Worm (Caenorhabditis elegans) whole organism, L1 larva: Measurements from ENCODE around the gene vha-19.

Source experiments
- C04F5.9 ChIP-seq: sonication (generic microtip); optimal IDR thresholded peaks from 2 replicates; lab custom pipeline; 2016; ENCODE audit warnings: missing genetic modification characterization, missing compliant biosample characterization
- C16A3.4 ChIP-seq: fragments of 150-350 bp; optimal IDR thresholded peaks from 2 replicates; lab custom pipeline; 2014; ENCODE audit warnings: missing biosample characterization, missing genetic modification characterization
- C34B4.2 ChIP-seq: sonication (generic microtip); optimal IDR thresholded peaks from 2 replicates; lab custom pipeline; 2017; ENCODE audit warnings: mild to moderate bottlenecking, missing genetic modification characterization, missing compliant biosample characterization
- F16B12.6 ChIP-seq: fragments of 150-350 bp; optimal IDR thresholded peaks from 2 replicates; lab custom pipeline; 2014; ENCODE audit warnings: missing biosample characterization, missing genetic modification characterization
- alr-1 ChIP-seq: fragments of 200-800 bp; sonication (Bioruptor generic); optimal IDR thresholded peaks from 2 replicates; lab custom pipeline; 2018; ENCODE audit warnings: borderline replicate concordance, mild to moderate bottlenecking, missing genetic modification characterization, missing compliant biosample characterization
- blmp-1 ChIP-seq: fragments of 150-350 bp; optimal IDR thresholded peaks from 2 replicates; lab custom pipeline; 2014; ENCODE audit warnings: missing biosample characterization, missing genetic modification characterization
- ceh-63 ChIP-seq: fragments of 200-800 bp; sonication (Bioruptor generic); optimal IDR thresholded peaks from 2 replicates; lab custom pipeline; 2018; ENCODE audit warnings: mild to moderate bottlenecking, missing genetic modification characterization, missing compliant biosample characterization
- ceh-8 ChIP-seq: fragments of 200-800 bp; sonication (Bioruptor generic); optimal IDR thresholded peaks from 2 replicates; lab custom pipeline; 2018; ENCODE audit warnings: mild to moderate bottlenecking, missing genetic modification characterization, moderate library complexity, missing compliant biosample characterization
- ceh-88 ChIP-seq: fragments of 200-800 bp; sonication (Bioruptor generic); IDR thresholded peaks from 2 replicates; pipeline ENCODE4 v1.3.6; 2022; ENCODE audit warnings: missing genetic modification characterization, missing compliant biosample characterization
- ceh-90 ChIP-seq: sonication (generic microtip); optimal IDR thresholded peaks from 2 replicates; lab custom pipeline; 2016; ENCODE audit warnings: missing genetic modification characterization, missing compliant biosample characterization
- egl-13 ChIP-seq: sonication (generic microtip); optimal IDR thresholded peaks from 2 replicates; lab custom pipeline; 2016; ENCODE audit warnings: missing genotype, missing genetic modification reagents, missing genetic modification characterization, missing compliant biosample characterization
- egl-27 ChIP-seq, 2 experiments: fragments of 150-350 bp in 1 of 2; sonication (generic microtip); optimal IDR thresholded peaks; 3 replicates each; lab custom pipeline; 2017 to 2018; ENCODE audit warnings: missing biosample characterization in 2 of 2, missing genetic modification characterization in 2 of 2, missing genetic modification reagents in 2 of 2
- elt-3 ChIP-seq, 6 experiments: fragments of 150-350 bp in 1 of 6; sonication (generic microtip); optimal IDR thresholded peaks; 2 replicates each; lab custom pipeline; 2017 to 2018; ENCODE audit warnings: missing biosample characterization in 6 of 6, missing genetic modification characterization in 6 of 6, inconsistent platforms in 1 of 6
- ets-5 ChIP-seq: fragments of 200-800 bp; sonication (Bioruptor generic); IDR thresholded peaks from 2 replicates; pipeline ENCODE4 v1.3.6; 2022; ENCODE audit warnings: missing genetic modification characterization, missing compliant biosample characterization
- fkh-4 ChIP-seq: sonication (generic microtip); optimal IDR thresholded peaks from 2 replicates; lab custom pipeline; 2016; ENCODE audit warnings: missing compliant biosample characterization, missing genetic modification characterization, borderline replicate concordance
- hlh-17 ChIP-seq: fragments of 200-800 bp; sonication (Bioruptor generic); optimal IDR thresholded peaks from 2 replicates; lab custom pipeline; 2018; ENCODE audit warnings: missing genetic modification characterization, mild to moderate bottlenecking, missing compliant biosample characterization, moderate library complexity, borderline replicate concordance
- hpl-2 ChIP-seq: fragments of 150-350 bp; optimal IDR thresholded peaks from 2 replicates; lab custom pipeline; 2014; ENCODE audit warnings: missing biosample characterization, missing genetic modification reagents, missing genetic modification characterization
- irx-1 ChIP-seq: sonication (generic microtip); optimal IDR thresholded peaks from 2 replicates; lab custom pipeline; 2016; ENCODE audit warnings: missing genetic modification characterization, missing compliant biosample characterization
- jun-1 ChIP-seq: fragments of 150-350 bp; optimal IDR thresholded peaks from 2 replicates; lab custom pipeline; 2014; ENCODE audit warnings: missing biosample characterization, missing genetic modification reagents, missing genetic modification characterization
- lin-15B ChIP-seq: fragments of 150-350 bp; sonication (generic microtip); optimal IDR thresholded peaks from 3 replicates; lab custom pipeline; 2014; ENCODE audit warnings: missing biosample characterization, missing genetic modification characterization
- lin-35 ChIP-seq, 2 experiments: fragments of 150-350 bp; optimal IDR thresholded peaks; 2 replicates each; lab custom pipeline; 2014; ENCODE audit warnings: missing biosample characterization in 2 of 2, missing genetic modification characterization in 2 of 2, missing genetic modification reagents in 2 of 2
- lin-39 ChIP-seq: fragments of 150-350 bp; optimal IDR thresholded peaks from 2 replicates; lab custom pipeline; 2014; ENCODE audit warnings: missing biosample characterization, missing genetic modification reagents, missing genetic modification characterization
- lir-3 ChIP-seq: sonication (generic microtip); optimal IDR thresholded peaks from 2 replicates; lab custom pipeline; 2016; ENCODE audit warnings: mild to moderate bottlenecking, missing genetic modification characterization, moderate library complexity, missing compliant biosample characterization; ENCODE audit not compliant: poor library complexity
- lsy-2 ChIP-seq, 2 experiments: fragments of 150-350 bp; optimal IDR thresholded peaks; 2 replicates each; lab custom pipeline; 2014; ENCODE audit warnings: missing biosample characterization in 2 of 2, missing genetic modification characterization in 2 of 2
- mep-1 ChIP-seq: fragments of 150-350 bp; optimal IDR thresholded peaks from 2 replicates; lab custom pipeline; 2014; ENCODE audit warnings: missing biosample characterization, missing genetic modification characterization
- nhr-12 ChIP-seq: sonication (generic microtip); optimal IDR thresholded peaks from 2 replicates; lab custom pipeline; 2017; ENCODE audit warnings: missing biosample characterization, missing genetic modification characterization
- nhr-237 ChIP-seq: fragments of 150-350 bp; optimal IDR thresholded peaks from 2 replicates; lab custom pipeline; 2014; ENCODE audit warnings: missing biosample characterization, missing genetic modification characterization
- nhr-28 ChIP-seq: fragments of 150-350 bp; optimal IDR thresholded peaks from 2 replicates; lab custom pipeline; 2014; ENCODE audit warnings: missing biosample characterization, missing genetic modification characterization
- nhr-47 ChIP-seq: sonication (generic microtip); optimal IDR thresholded peaks from 2 replicates; lab custom pipeline; 2016; ENCODE audit warnings: mild to moderate bottlenecking, missing genetic modification characterization, moderate library complexity, missing compliant biosample characterization
- nhr-76 ChIP-seq: sonication (generic microtip); optimal IDR thresholded peaks from 2 replicates; lab custom pipeline; 2017; ENCODE audit warnings: missing biosample characterization, missing genetic modification characterization
- nhr-77 ChIP-seq: fragments of 150-350 bp; optimal IDR thresholded peaks from 2 replicates; lab custom pipeline; 2014; ENCODE audit warnings: missing biosample characterization, missing genetic modification characterization
- nhr-85 ChIP-seq: sonication (generic microtip); peaks from one replicate; lab custom pipeline; 2016; ENCODE audit warnings: missing genetic modification characterization, inconsistent platforms, missing compliant biosample characterization
- nhr-90 ChIP-seq: sonication (generic microtip); optimal IDR thresholded peaks from 2 replicates; lab custom pipeline; 2016; ENCODE audit warnings: mild to moderate bottlenecking, missing genetic modification characterization, missing compliant biosample characterization; ENCODE audit not compliant: poor library complexity
- pag-3 ChIP-seq: sonication (generic microtip); optimal IDR thresholded peaks from 2 replicates; lab custom pipeline; 2017; ENCODE audit warnings: missing genetic modification characterization, mild to moderate bottlenecking, missing compliant biosample characterization, antibody characterized with exemption, borderline replicate concordance; ENCODE audit not compliant: insufficient read depth
- pax-3 ChIP-seq: fragments of 200-800 bp; sonication (Bioruptor generic); optimal IDR thresholded peaks from 2 replicates; lab custom pipeline; 2018; ENCODE audit warnings: mild to moderate bottlenecking, missing genetic modification characterization, moderate library complexity, missing compliant biosample characterization
- snu-23 ChIP-seq: sonication (generic microtip); optimal IDR thresholded peaks from 2 replicates; lab custom pipeline; 2016; ENCODE audit warnings: missing genetic modification characterization, missing compliant biosample characterization
- swsn-7 ChIP-seq: sonication (generic microtip); optimal IDR thresholded peaks from 2 replicates; lab custom pipeline; 2016; ENCODE audit warnings: missing genetic modification characterization, missing compliant biosample characterization
- unc-130 ChIP-seq: fragments of 150-350 bp; optimal IDR thresholded peaks from 2 replicates; lab custom pipeline; 2017; ENCODE audit warnings: missing biosample characterization, missing genetic modification characterization, inconsistent platforms
- unc-86 ChIP-seq: sonication (generic microtip); optimal IDR thresholded peaks from 2 replicates; lab custom pipeline; 2016; ENCODE audit warnings: missing genetic modification characterization, missing compliant biosample characterization
- unc-98 ChIP-seq: fragments of 200-800 bp; sonication (Bioruptor generic); IDR thresholded peaks from 2 replicates; pipeline ENCODE4 v1.3.6; 2022; ENCODE audit warnings: missing genetic modification characterization, missing compliant biosample characterization
- xbp-1 ChIP-seq: sonication (generic microtip); optimal IDR thresholded peaks from 2 replicates; lab custom pipeline; 2016; ENCODE audit warnings: missing genetic modification characterization, missing compliant biosample characterization
- zag-1 ChIP-seq: fragments of 150-350 bp; optimal IDR thresholded peaks from 2 replicates; lab custom pipeline; 2014; ENCODE audit warnings: missing biosample characterization, missing genetic modification characterization

Gene vha-19

ce11 chrIV:3338676-3339075 lies 30.3 kb upstream of the vha-19 start, which contains the start of gene hrpa-1 (continued):
- no peak for TF ChIP-seq hpl-2 (GFP tag; lab: Kevin White, UChicago)
- peak; percentile 59 for TF ChIP-seq F16B12.6
- TF ChIP-seq irx-1 (tag; lab: Kevin White, UChicago), result peak; percentile 72
- TF ChIP-seq lin-15B (tag; lab: Kevin White, UChicago), result peak; percentile 82
- peak; percentile 96 to 97 for TF ChIP-seq lin-35 (GFP tag; optimal IDR thresholded peaks at IDR 0.05; lab: Kevin White, UChicago)
- TF ChIP-seq mep-1 (tag; lab: Kevin White, UChicago), result peak; percentile 94
- peak; percentile 34 for TF ChIP-seq ceh-90 (tag; lab: Kevin White, UChicago)
- TF ChIP-seq egl-13, result peak; percentile 77
- peak; percentile 29 for TF ChIP-seq unc-130 (tag; lab: Kevin White, UChicago)
- TF ChIP-seq egl-27 (tag; optimal IDR thresholded peaks at IDR 0.05; lab: Kevin White, UChicago), result no peak
- peak; percentile 88 for TF ChIP-seq C16A3.4 (tag; lab: Kevin White, UChicago)
- peak; percentile 52 for TF ChIP-seq C04F5.9
- TF ChIP-seq ceh-88 (GFP tag; lab: Robert Waterston, UW), result peak; percentile 54; the same call in 1 of the 2 replicates
- peak; percentile 89 for TF ChIP-seq lin-39 (tag; lab: Kevin White, UChicago)
- TF ChIP-seq nhr-85 (tag; lab: Kevin White, UChicago), result peak; percentile 87
- TF ChIP-seq nhr-28, result no peak
- TF ChIP-seq nhr-76 (tag; lab: Kevin White, UChicago), result no peak
- TF ChIP-seq nhr-47 (tag; lab: Kevin White, UChicago), result peak; percentile 92
- peak; percentile 40 for TF ChIP-seq nhr-237 (tag; lab: Kevin White, UChicago)
- TF ChIP-seq pag-3, result no peak
- no peak for TF ChIP-seq alr-1 (tag; lab: Kevin White, UChicago)
- peak; percentile 20 for TF ChIP-seq ceh-8 (GFP tag; lab: Kevin White, UChicago)
- TF ChIP-seq elt-3 (tag; optimal IDR thresholded peaks at IDR 0.05; lab: Kevin White, UChicago), result peak in 2 of 6 experiments; percentile 64 to 77
- no peak for TF ChIP-seq ceh-63
- no peak for TF ChIP-seq hlh-17 (GFP tag; lab: Kevin White, UChicago)
- TF ChIP-seq ets-5 (GFP tag; lab: Robert Waterston, UW), result no peak
- peak; percentile 36 for TF ChIP-seq fkh-4 (tag; lab: Kevin White, UChicago)
- peak; percentile 88 for TF ChIP-seq xbp-1 (tag; lab: Kevin White, UChicago)
- peak; percentile 84 for TF ChIP-seq blmp-1 (tag; lab: Kevin White, UChicago)
- TF ChIP-seq swsn-7 (tag; lab: Kevin White, UChicago), result peak; percentile 88
- peak; percentile 75 for TF ChIP-seq jun-1
- peak; percentile 80 for TF ChIP-seq nhr-90 (tag; lab: Kevin White, UChicago)
- TF ChIP-seq nhr-77 (tag; lab: Kevin White, UChicago), result peak; percentile 73
- peak; percentile 31 for TF ChIP-seq zag-1
- peak; percentile 94 to 97 for TF ChIP-seq lsy-2 (tag; optimal IDR thresholded peaks at IDR 0.05; lab: Kevin White, UChicago)
- TF ChIP-seq C34B4.2 (tag; lab: Kevin White, UChicago), result no peak
- peak; percentile 33 for TF ChIP-seq pax-3 (tag; lab: Kevin White, UChicago)

- TF ChIP-seq unc-86, result no peak
- TF ChIP-seq nhr-85 (tag; lab: Kevin White, UChicago), result no peak
- TF ChIP-seq hpl-2 (GFP tag; lab: Kevin White, UChicago), result no peak
- no peak for TF ChIP-seq unc-98
- TF ChIP-seq nhr-47 (tag; lab: Kevin White, UChicago), result no peak
- no peak for TF ChIP-seq lir-3 (tag; lab: Kevin White, UChicago)
- no peak for TF ChIP-seq nhr-12 (tag; lab: Kevin White, UChicago)
- TF ChIP-seq snu-23 (GFP tag; lab: Kevin White, UChicago), result no peak
- no peak for TF ChIP-seq F16B12.6
Observed at ce11 chrIV:3341170-3341569, 27.8 kb upstream of the vha-19 start, which contains the start of gene F42A6.2. TSS of gene F42A6.2 (plus strand) at chrIV:3341470.
